Fruit fly (Drosophila melanogaster) whole organism, embryonic: ENCODE data around the gene Npc2g.

Source experiments
- ATbp ChIP-seq: fragments of 200-800 bp; sonication (Bioruptor generic); optimal IDR thresholded peaks from 2 replicates; lab custom pipeline; 2017; ENCODE audit warnings: missing biosample characterization, mild to moderate bottlenecking, missing genetic modification characterization, missing genetic modification reagents
- BtbVII ChIP-seq: fragments of 200-800 bp; sonication (Bioruptor generic); optimal IDR thresholded peaks from 3 replicates; lab custom pipeline; 2017; ENCODE audit warnings: missing biosample characterization, mild to moderate bottlenecking, missing genetic modification characterization
- CG10209 ChIP-seq: fragments of 200-800 bp; sonication (Bioruptor generic); optimal IDR thresholded peaks from 3 replicates; lab custom pipeline; 2017; ENCODE audit warnings: missing biosample characterization, mild to moderate bottlenecking, missing genetic modification characterization, missing genetic modification reagents
- CG10267 ChIP-seq: fragments of 200-800 bp; sonication (Bioruptor generic); optimal IDR thresholded peaks from 2 replicates; lab custom pipeline; 2018; ENCODE audit warnings: missing biosample characterization, mild to moderate bottlenecking, missing genetic modification characterization, moderate library complexity
- CG10543 ChIP-seq: fragments of 200-800 bp; sonication (Bioruptor generic); optimal IDR thresholded peaks from 3 replicates; lab custom pipeline; 2017; ENCODE audit warnings: missing biosample characterization, mild to moderate bottlenecking, missing genetic modification characterization, moderate library complexity
- CG10654 ChIP-seq: fragments of 200-800 bp; sonication (Bioruptor generic); optimal IDR thresholded peaks from 2 replicates; lab custom pipeline; 2016; ENCODE audit warnings: missing biosample characterization, missing genetic modification characterization
- CG11085 ChIP-seq: fragments of 200-800 bp; sonication (Bioruptor generic); IDR thresholded peaks from 2 replicates; pipeline ENCODE4 v1.3.6; 2022; ENCODE audit warnings: missing biosample characterization, missing genetic modification characterization
- CG11398 ChIP-seq: fragments of 200-800 bp; sonication (Bioruptor generic); optimal IDR thresholded peaks from 2 replicates; lab custom pipeline; 2016; ENCODE audit warnings: missing biosample characterization, missing genetic modification characterization
- CG11504 ChIP-seq: fragments of 200-800 bp; sonication (Bioruptor generic); optimal IDR thresholded peaks from 3 replicates; lab custom pipeline; 2019; ENCODE audit warnings: missing biosample characterization, mild to moderate bottlenecking, missing genetic modification characterization, moderate library complexity
- CG12071 ChIP-seq: fragments of 200-800 bp; sonication (Bioruptor generic); optimal IDR thresholded peaks from 3 replicates; lab custom pipeline; 2018; ENCODE audit warnings: missing biosample characterization, mild to moderate bottlenecking, missing genetic modification characterization
- CG12299 ChIP-seq: fragments of 200-800 bp; sonication (Bioruptor generic); optimal IDR thresholded peaks from 2 replicates; lab custom pipeline; 2018; ENCODE audit warnings: missing biosample characterization, mild to moderate bottlenecking, missing genetic modification characterization
- CG2120 ChIP-seq: fragments of 200-800 bp; sonication (Bioruptor generic); optimal IDR thresholded peaks from 3 replicates; lab custom pipeline; 2016; ENCODE audit warnings: missing biosample characterization, missing genetic modification characterization
- CG2875 ChIP-seq: fragments of 200-800 bp; sonication (Bioruptor generic); optimal IDR thresholded peaks from 2 replicates; lab custom pipeline; 2017; ENCODE audit warnings: missing biosample characterization, mild to moderate bottlenecking, missing genetic modification characterization, missing genetic modification reagents
- CG31388 ChIP-seq: fragments of 200-800 bp; sonication (Bioruptor generic); optimal IDR thresholded peaks from 2 replicates; lab custom pipeline; 2016; ENCODE audit warnings: missing biosample characterization, missing genetic modification characterization
- CG31441 ChIP-seq: fragments of 200-800 bp; sonication (Bioruptor generic); IDR thresholded peaks from 2 replicates; pipeline ENCODE4 v1.3.6; 2022; ENCODE audit warnings: missing biosample characterization, missing genetic modification characterization
- CG6791 ChIP-seq: fragments of 200-800 bp; sonication (Bioruptor generic); IDR thresholded peaks from 3 replicates; pipeline ENCODE4 v1.3.6; 2022; ENCODE audit warnings: missing biosample characterization, missing genetic modification characterization; ENCODE audit not compliant: partially characterized antibody
- CG7357 ChIP-seq: fragments of 200-800 bp; sonication (Bioruptor generic); IDR thresholded peaks from 3 replicates; pipeline ENCODE4 v1.3.6; 2022; ENCODE audit warnings: missing biosample characterization, missing genetic modification characterization
- CG7372 ChIP-seq: fragments of 200-800 bp; sonication (Bioruptor generic); IDR thresholded peaks from 2 replicates; pipeline ENCODE4 v1.3.6; 2022; ENCODE audit warnings: missing biosample characterization, missing genetic modification characterization
- CG8290 ChIP-seq, 3 experiments: fragments of 200-800 bp; sonication (Bioruptor generic); optimal IDR thresholded peaks; 2 replicates each; lab custom pipeline; 2016 to 2019; ENCODE audit warnings: missing biosample characterization in 3 of 3, missing genetic modification characterization in 3 of 3, mild to moderate bottlenecking in 2 of 3, moderate library complexity in 1 of 3
- Camta ChIP-seq: fragments of 200-800 bp; sonication (Bioruptor generic); optimal IDR thresholded peaks from 2 replicates; lab custom pipeline; 2016; ENCODE audit warnings: missing biosample characterization, missing genetic modification characterization
- D19B ChIP-seq: fragments of 200-800 bp; sonication (Bioruptor generic); optimal IDR thresholded peaks from 2 replicates; lab custom pipeline; 2017; ENCODE audit warnings: missing biosample characterization, mild to moderate bottlenecking, missing genetic modification characterization
- H15 ChIP-seq: fragments of 200-800 bp; sonication (Bioruptor generic); IDR thresholded peaks from 3 replicates; pipeline ENCODE4 v1.3.6; 2022; ENCODE audit warnings: missing biosample characterization, missing genetic modification characterization
- Med ChIP-seq: fragments of 200-800 bp; sonication (Bioruptor generic); peaks from one replicate; lab custom pipeline; 2016; ENCODE audit warnings: missing biosample characterization, missing genetic modification characterization, mild to moderate bottlenecking, inconsistent platforms, moderate library complexity
- Mes4 ChIP-seq: fragments of 200-800 bp; sonication (Bioruptor generic); optimal IDR thresholded peaks from 2 replicates; lab custom pipeline; 2016; ENCODE audit warnings: missing biosample characterization, missing genetic modification characterization
- Poxn ChIP-seq: fragments of 200-800 bp; sonication (Bioruptor generic); IDR thresholded peaks from 2 replicates; pipeline ENCODE4 v1.3.6; 2022; ENCODE audit warnings: missing biosample characterization, missing genetic modification characterization
- Tbp ChIP-seq: fragments of >200 bp; optimal IDR thresholded peaks from 2 replicates; lab custom pipeline; 2018; ENCODE audit warnings: missing biosample characterization, missing genetic modification characterization
- Trl ChIP-seq, 3 experiments: fragments of >200 bp in 2 of 3; fragments of 200-800 bp in 1 of 3; sonication (Bioruptor generic) in 1 of 3; optimal IDR thresholded peaks; 2 replicates in 1 of 3; 3 replicates in 2 of 3; lab custom pipeline; 2016 to 2017; ENCODE audit warnings: missing biosample characterization in 1 of 3, missing genetic modification characterization in 1 of 3
- corto ChIP-seq: fragments of 200-800 bp; sonication (Bioruptor generic); optimal IDR thresholded peaks from 2 replicates; lab custom pipeline; 2016; ENCODE audit warnings: missing biosample characterization, mild to moderate bottlenecking, missing genetic modification characterization, moderate library complexity
- dan ChIP-seq: fragments of 200-800 bp; sonication (Bioruptor generic); IDR thresholded peaks from 2 replicates; pipeline ENCODE4 v1.3.6; 2022; ENCODE audit warnings: missing biosample characterization, missing genetic modification characterization
- disco-r ChIP-seq: fragments of 200-800 bp; sonication (Bioruptor generic); optimal IDR thresholded peaks from 2 replicates; lab custom pipeline; 2016; ENCODE audit warnings: missing biosample characterization, missing genetic modification characterization
- dmrt99B ChIP-seq: fragments of 200-800 bp; sonication (Bioruptor generic); optimal IDR thresholded peaks from 2 replicates; lab custom pipeline; 2018; ENCODE audit warnings: missing biosample characterization, mild to moderate bottlenecking, missing genetic modification characterization, moderate library complexity
- ftz-f1 ChIP-seq: fragments of 200-800 bp; sonication (Bioruptor generic); optimal IDR thresholded peaks from 2 replicates; lab custom pipeline; 2016; ENCODE audit warnings: missing biosample characterization, missing genetic modification characterization
- gcm2 ChIP-seq: fragments of 200-800 bp; sonication (Bioruptor generic); optimal IDR thresholded peaks from 2 replicates; lab custom pipeline; 2016; ENCODE audit warnings: missing biosample characterization, missing genetic modification characterization
- gem ChIP-seq: fragments of 200-800 bp; sonication (Bioruptor generic); optimal IDR thresholded peaks from 2 replicates; lab custom pipeline; 2019; ENCODE audit warnings: missing biosample characterization, mild to moderate bottlenecking, missing genetic modification characterization, moderate library complexity
- grau ChIP-seq: fragments of 200-800 bp; optimal IDR thresholded peaks from 3 replicates; lab custom pipeline; 2019; ENCODE audit warnings: missing biosample characterization, mild to moderate bottlenecking, missing genetic modification characterization, moderate library complexity
- gsb ChIP-seq: fragments of 200-800 bp; sonication (Bioruptor generic); IDR thresholded peaks from 2 replicates; pipeline ENCODE4 v1.3.6; 2022; ENCODE audit warnings: missing biosample characterization, missing genetic modification characterization
- insv ChIP-seq, 2 experiments: fragments of 200-800 bp; sonication (Bioruptor generic); optimal IDR thresholded peaks; 3 replicates each; lab custom pipeline; 2016 to 2018; ENCODE audit warnings: missing biosample characterization in 2 of 2, missing genetic modification characterization in 2 of 2
- kni ChIP-seq: fragments of 200-800 bp; sonication (Bioruptor generic); optimal IDR thresholded peaks from 3 replicates; lab custom pipeline; 2017; ENCODE audit warnings: mild to moderate bottlenecking, missing biosample characterization, missing genetic modification reagents, missing genetic modification characterization
- mam ChIP-seq: fragments of 200-800 bp; sonication (Bioruptor generic); optimal IDR thresholded peaks from 3 replicates; lab custom pipeline; 2016; ENCODE audit warnings: missing biosample characterization, missing genetic modification characterization
- odd ChIP-seq: fragments of 200-800 bp; sonication (Bioruptor generic); optimal IDR thresholded peaks from 2 replicates; lab custom pipeline; 2017; ENCODE audit warnings: missing biosample characterization, mild to moderate bottlenecking, missing genetic modification characterization
- pan ChIP-seq, 4 experiments: fragments of >200 bp in 3 of 4; fragments of 200-800 bp in 1 of 4; sonication (Bioruptor generic) in 1 of 4; optimal IDR thresholded peaks in 3 of 4; IDR thresholded peaks in 1 of 4; 2 replicates each; pipeline versions ENCODE4 v1.3.6 to Lab custom; 2017 to 2022; ENCODE audit warnings: missing biosample characterization in 2 of 4, missing genetic modification characterization in 2 of 4, mixed read lengths in 1 of 4
- phol ChIP-seq: fragments of 200-800 bp; sonication (Bioruptor generic); optimal IDR thresholded peaks from 3 replicates; lab custom pipeline; 2018; ENCODE audit warnings: missing biosample characterization, mild to moderate bottlenecking, missing genetic modification characterization, moderate library complexity
- pum ChIP-seq: fragments of 200-800 bp; sonication (Bioruptor generic); optimal IDR thresholded peaks from 2 replicates; lab custom pipeline; 2016; ENCODE audit warnings: missing biosample characterization, missing genetic modification characterization
- sc ChIP-seq, 3 experiments: fragments of >200 bp in 2 of 3; fragments of 200-800 bp in 1 of 3; sonication (Bioruptor generic) in 1 of 3; optimal IDR thresholded peaks; 2 replicates in 2 of 3; 3 replicates in 1 of 3; lab custom pipeline; 2017; ENCODE audit warnings: mild to moderate bottlenecking in 1 of 3, missing biosample characterization in 1 of 3, missing genetic modification characterization in 1 of 3, missing genetic modification reagents in 1 of 3
- sens ChIP-seq: fragments of 200-800 bp; sonication (Bioruptor generic); peaks from one replicate; lab custom pipeline; 2016; ENCODE audit warnings: missing biosample characterization, missing genetic modification characterization
- vvl ChIP-seq: fragments of 200-800 bp; sonication (Bioruptor generic); IDR thresholded peaks from 2 replicates; pipeline ENCODE4 v1.3.6; 2022; ENCODE audit warnings: missing biosample characterization, missing genetic modification characterization
- wdn ChIP-seq: fragments of 200-800 bp; sonication (Bioruptor generic); IDR thresholded peaks from 2 replicates; pipeline ENCODE4 v1.3.6; 2022; ENCODE audit warnings: missing biosample characterization, missing genetic modification characterization
- zen ChIP-seq: fragments of 200-800 bp; sonication (Bioruptor generic); optimal IDR thresholded peaks from 3 replicates; lab custom pipeline; 2018; ENCODE audit warnings: missing biosample characterization, mild to moderate bottlenecking, missing genetic modification characterization, moderate library complexity
- zfh1 ChIP-seq: fragments of 200-800 bp; sonication (Bioruptor generic); IDR thresholded peaks from 3 replicates; pipeline ENCODE4 v1.3.6; 2022; ENCODE audit warnings: missing biosample characterization, missing genetic modification characterization

Npc2g gene

dm6 chr3R:30729013-30729412, 16.1 kb downstream of the Npc2g start (continued):
- no peak for TF ChIP-seq CG12071 (GFP tag; lab: Kevin White, UChicago)
- peak; percentile 35; the same call in 1 of the 3 replicates for TF ChIP-seq zfh1 (GFP tag; lab: Robert Waterston, UW)
- TF ChIP-seq pan (optimal IDR thresholded peaks at IDR 0.05; lab: Kevin White, UChicago): no peak
- TF ChIP-seq pan (GFP tag; optimal IDR thresholded peaks at IDR 0.05 in 1 of 2, IDR thresholded peaks at IDR 0.05 in 1 of 2): peak in 1 of 2 experiments; percentile 11
- TF ChIP-seq CG31388 (GFP tag; lab: Kevin White, UChicago): no peak
- no peak for TF ChIP-seq CG7372
- no peak for TF ChIP-seq CG11398 (GFP tag; lab: Kevin White, UChicago)
- no peak for TF ChIP-seq insv (GFP tag; optimal IDR thresholded peaks at IDR 0.05; lab: Kevin White, UChicago)
- TF ChIP-seq vvl (GFP tag; lab: Robert Waterston, UW): 0 out of 2 replicates have a peak, but pooled peaks have one; percentile 35
- TF ChIP-seq D19B: no peak
- peak; percentile 17 for TF ChIP-seq mam (GFP tag; lab: Kevin White, UChicago)
- no peak for TF ChIP-seq Mes4 (GFP tag; lab: Kevin White, UChicago)
- no peak for TF ChIP-seq gcm2
- TF ChIP-seq CG7357 (GFP tag; lab: Robert Waterston, UW): no peak
- TF ChIP-seq phol (tag; lab: Kevin White, UChicago): peak; percentile 18
- TF ChIP-seq CG2120 (GFP tag; lab: Kevin White, UChicago): no peak
- TF ChIP-seq CG2875 (GFP tag; lab: Kevin White, UChicago): no peak
- peak; percentile 13 for TF ChIP-seq pum (GFP tag; lab: Kevin White, UChicago)
- TF ChIP-seq H15: no peak
- no peak for TF ChIP-seq wdn (GFP tag; lab: Robert Waterston, UW)
- TF ChIP-seq ATbp: no peak
- TF ChIP-seq odd (GFP tag; lab: Kevin White, UChicago): no peak
- TF ChIP-seq kni (GFP tag; lab: Kevin White, UChicago): no peak
- TF ChIP-seq dmrt99B (tag; lab: Kevin White, UChicago): peak; percentile 38
- no peak for TF ChIP-seq Poxn (GFP tag; lab: Robert Waterston, UW)
- TF ChIP-seq ftz-f1: no peak
- no peak for TF ChIP-seq CG8290 (GFP tag; optimal IDR thresholded peaks at IDR 0.05; lab: Kevin White, UChicago)
- peak in 1 of 2 experiments; percentile 48 for TF ChIP-seq CG8290 (tag; optimal IDR thresholded peaks at IDR 0.05; lab: Kevin White, UChicago)
- no peak for TF ChIP-seq dan (GFP tag; lab: Robert Waterston, UW)
- no peak for TF ChIP-seq BtbVII (GFP tag; lab: Kevin White, UChicago)
- no peak for TF ChIP-seq CG10654
- no peak for TF ChIP-seq Trl (optimal IDR thresholded peaks at IDR 0.05; lab: Kevin White, UChicago)
- no peak for TF ChIP-seq Trl (GFP tag; optimal IDR thresholded peaks at IDR 0.05; lab: Kevin White, UChicago)
- no peak for TF ChIP-seq CG6791 (GFP tag; lab: Robert Waterston, UW)
- no peak for TF ChIP-seq CG12299 (tag; lab: Kevin White, UChicago)
- no peak for TF ChIP-seq CG11085 (GFP tag; lab: Robert Waterston, UW)
- no peak for TF ChIP-seq disco-r
- peak; percentile 86 for TF ChIP-seq Med (GFP tag; lab: Kevin White, UChicago)
- 0 out of 2 replicates have a peak, but pooled peaks have one; percentile 27 for TF ChIP-seq CG31441 (GFP tag; lab: Robert Waterston, UW)
- TF ChIP-seq CG10543 (GFP tag; lab: Kevin White, UChicago): no peak
- TF ChIP-seq CG10267: no peak
- no peak for TF ChIP-seq gsb (GFP tag; lab: Robert Waterston, UW)
- peak; percentile 35 for TF ChIP-seq gem (tag; lab: Kevin White, UChicago)
- TF ChIP-seq grau: peak; percentile 9
- TF ChIP-seq Tbp (GFP tag; lab: Kevin White, UChicago): no peak
- TF ChIP-seq CG10209 (GFP tag; lab: Kevin White, UChicago): no peak
- TF ChIP-seq CG11504 (tag; lab: Kevin White, UChicago): peak; percentile 26
- no peak for TF ChIP-seq Camta (GFP tag; lab: Kevin White, UChicago)
- TF ChIP-seq corto: no peak
- TF ChIP-seq sens: peak; percentile 87
- no peak for TF ChIP-seq sc (optimal IDR thresholded peaks at IDR 0.05; lab: Kevin White, UChicago)
- no peak for TF ChIP-seq sc (GFP tag; optimal IDR thresholded peaks at IDR 0.05; lab: Kevin White, UChicago)
- TF ChIP-seq zen (tag; lab: Kevin White, UChicago): no peak
